Fruit fly (Drosophila melanogaster): ENCODE data around the gene CG12817.

CG12817 gene

dm6 chr3R:10265552-10266137, 41.1 kb upstream of the CG12817 start (continued):
- TF ChIP-seq row (GFP tag; IDR thresholded peaks at IDR 0.05) (peak; percentile 79), CG1529 (GFP tag; optimal IDR thresholded peaks at IDR 0.05) (no peak), ac (GFP tag; optimal IDR thresholded peaks at IDR 0.05) (no peak), chn (GFP tag; optimal IDR thresholded peaks at IDR 0.05) (peak; percentile 25), Dek (tag; optimal IDR thresholded peaks at IDR 0.05) (peak; percentile 20), ATbp (GFP tag; optimal IDR thresholded peaks at IDR 0.05) (no peak), CG12744 (GFP tag; optimal IDR thresholded peaks at IDR 0.05) (peak; percentile 19), Hr3 (GFP tag; optimal IDR thresholded peaks at IDR 0.05) (peak; percentile 29), bsh (GFP tag; optimal IDR thresholded peaks at IDR 0.05) (peak in 1 of 2 experiments; percentile 49), CG14441 (GFP tag; IDR thresholded peaks at IDR 0.05) (peak; percentile 44), Xbp1 (GFP tag; optimal IDR thresholded peaks at IDR 0.05) (peak; percentile 55), Hr39 (optimal IDR thresholded peaks at IDR 0.05) (no peak), crc (GFP tag; optimal IDR thresholded peaks at IDR 0.05) (peak; percentile 9), ttk (GFP tag; IDR thresholded peaks at IDR 0.05) (peak; percentile 47; the same call in 1 of the 2 replicates), Ada2b (GFP tag; IDR thresholded peaks at IDR 0.05) (peak; percentile 34), ro (GFP tag; IDR thresholded peaks at IDR 0.05) (no peak), btn (GFP tag; optimal IDR thresholded peaks at IDR 0.05) (no peak), CG9215 (GFP tag; IDR thresholded peaks at IDR 0.05) (peak; percentile 81), Oli (tag; optimal IDR thresholded peaks at IDR 0.05) (peak; percentile 47), ssp (GFP tag; IDR thresholded peaks at IDR 0.05) (peak; percentile 20; the same call in 1 of the 2 replicates), Nf-YA (GFP tag; IDR thresholded peaks at IDR 0.05) (no peak), ase (GFP tag; IDR thresholded peaks at IDR 0.05) (peak; percentile 50; the same call in 1 of the 3 replicates), mam (GFP tag; optimal IDR thresholded peaks at IDR 0.05) (peak; percentile 66), Oaz (GFP tag; IDR thresholded peaks at IDR 0.05) (peak; percentile 29; the same call in 1 of the 2 replicates), CG10147 (GFP tag; optimal IDR thresholded peaks at IDR 0.05) (peak; percentile 47), CG17359 (tag; optimal IDR thresholded peaks at IDR 0.05) (peak; percentile 11), scrt (GFP tag; optimal IDR thresholded peaks at IDR 0.05) (peak; percentile 24), vnd (GFP tag; IDR thresholded peaks at IDR 0.05; ENCODE audit: partially characterized antibody) (no peak), CG10462 (GFP tag; optimal IDR thresholded peaks at IDR 0.05) (peak; percentile 27), Dip2 (GFP tag; IDR thresholded peaks at IDR 0.05) (no peak), CG11247 (GFP tag; IDR thresholded peaks at IDR 0.05) (peak; percentile 24), Doc3 (GFP tag; IDR thresholded peaks at IDR 0.05; ENCODE audit: partially characterized antibody) (no peak), Side (GFP tag; optimal IDR thresholded peaks at IDR 0.05) (no peak), CG11398 (GFP tag; optimal IDR thresholded peaks at IDR 0.05) (no peak), toy (GFP tag; IDR thresholded peaks at IDR 0.05) (0 out of 2 replicates have a peak, but pooled peaks have one; percentile 64), Aef1 (GFP tag; IDR thresholded peaks at IDR 0.05) (peak; percentile 60), CG4328 (GFP tag; optimal IDR thresholded peaks at IDR 0.05) (no peak), Pdp1 (GFP tag; optimal IDR thresholded peaks at IDR 0.05) (peak; percentile 41 to 84), CG18599 (GFP tag; optimal IDR thresholded peaks at IDR 0.05) (peak; percentile 77), Ravus (GFP tag; IDR thresholded peaks at IDR 0.05) (peak; percentile 9; the same call in 1 of the 2 replicates), al (GFP tag; IDR thresholded peaks at IDR 0.05) (peak; percentile 66), CG6254 (GFP tag; optimal IDR thresholded peaks at IDR 0.05) (no peak), CG6813 (GFP tag; optimal IDR thresholded peaks at IDR 0.05) (peak; percentile 27), Kr (GFP tag; optimal IDR thresholded peaks at IDR 0.05) (no peak), dpn (GFP tag; optimal IDR thresholded peaks at IDR 0.05) (peak; percentile 32 to 56), CG13424 (tag; optimal IDR thresholded peaks at IDR 0.05) (peak; percentile 34), CG10565 (GFP tag; optimal IDR thresholded peaks at IDR 0.05) (no peak), CG10979 (tag; optimal IDR thresholded peaks at IDR 0.05) (peak; percentile 6), bowl (GFP tag; IDR thresholded peaks at IDR 0.05) (no peak), trh (GFP tag; optimal IDR thresholded peaks at IDR 0.05) (no peak)
